Fruit fly (Drosophila melanogaster): ENCODE data around the gene Eig71Ef.
A peak's percentile ranks its signal among the peaks of the same experiment; 100 is the strongest.

Eig71Ef gene

DNA sequence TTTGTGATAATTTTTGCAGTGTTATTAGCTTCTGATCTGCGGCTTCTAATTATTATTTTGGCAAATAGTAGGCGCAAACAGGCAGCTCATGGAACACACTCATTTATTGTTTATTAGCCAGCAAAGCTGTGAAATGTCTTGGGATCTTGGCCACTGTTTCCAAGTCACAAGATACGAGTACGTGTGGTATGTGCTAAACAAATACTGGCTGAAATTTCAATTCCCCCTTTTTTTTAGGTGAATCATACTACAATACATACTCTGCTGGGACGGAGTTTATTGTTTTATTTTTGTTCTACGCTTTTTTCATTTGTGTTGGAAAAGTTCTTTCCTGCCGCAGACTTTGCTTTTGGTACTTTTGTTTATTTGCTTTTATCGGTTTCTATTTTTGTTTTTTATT, 26.1 kb downstream of the Eig71Ef start:
- TF ChIP-seq CG10669 (GFP tag; optimal IDR thresholded peaks at IDR 0.05) (no peak), fkh (GFP tag; optimal IDR thresholded peaks at IDR 0.05) (peak; percentile 73)

DNA sequence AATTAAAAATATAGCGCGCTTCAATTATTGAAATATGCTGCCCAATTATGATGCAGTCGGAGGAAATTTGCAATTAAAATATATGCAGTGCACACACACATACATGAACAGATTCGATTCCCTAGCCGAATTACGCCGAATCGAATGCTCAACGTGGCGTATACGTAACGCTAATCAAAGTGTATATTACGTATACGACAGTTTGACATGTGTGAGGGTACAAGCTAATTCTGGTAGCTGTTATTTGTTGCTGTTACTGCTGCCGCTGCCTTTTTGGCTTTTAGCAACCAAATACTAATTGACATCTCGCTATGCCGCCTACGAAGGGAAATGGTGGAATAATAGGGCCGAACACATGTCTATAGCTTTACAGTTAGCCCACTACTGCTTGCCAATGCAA, 29.9 kb downstream of the Eig71Ef start:
- TF ChIP-seq CG8119 (GFP tag; IDR thresholded peaks at IDR 0.05) = no peak
- TF ChIP-seq esn (GFP tag; optimal IDR thresholded peaks at IDR 0.05) = no peak
- TF ChIP-seq net (GFP tag; optimal IDR thresholded peaks at IDR 0.05) = no peak
- TF ChIP-seq ss (GFP tag; optimal IDR thresholded peaks at IDR 0.05) = no peak
- TF ChIP-seq spab (GFP tag; optimal IDR thresholded peaks at IDR 0.05) = no peak

DNA sequence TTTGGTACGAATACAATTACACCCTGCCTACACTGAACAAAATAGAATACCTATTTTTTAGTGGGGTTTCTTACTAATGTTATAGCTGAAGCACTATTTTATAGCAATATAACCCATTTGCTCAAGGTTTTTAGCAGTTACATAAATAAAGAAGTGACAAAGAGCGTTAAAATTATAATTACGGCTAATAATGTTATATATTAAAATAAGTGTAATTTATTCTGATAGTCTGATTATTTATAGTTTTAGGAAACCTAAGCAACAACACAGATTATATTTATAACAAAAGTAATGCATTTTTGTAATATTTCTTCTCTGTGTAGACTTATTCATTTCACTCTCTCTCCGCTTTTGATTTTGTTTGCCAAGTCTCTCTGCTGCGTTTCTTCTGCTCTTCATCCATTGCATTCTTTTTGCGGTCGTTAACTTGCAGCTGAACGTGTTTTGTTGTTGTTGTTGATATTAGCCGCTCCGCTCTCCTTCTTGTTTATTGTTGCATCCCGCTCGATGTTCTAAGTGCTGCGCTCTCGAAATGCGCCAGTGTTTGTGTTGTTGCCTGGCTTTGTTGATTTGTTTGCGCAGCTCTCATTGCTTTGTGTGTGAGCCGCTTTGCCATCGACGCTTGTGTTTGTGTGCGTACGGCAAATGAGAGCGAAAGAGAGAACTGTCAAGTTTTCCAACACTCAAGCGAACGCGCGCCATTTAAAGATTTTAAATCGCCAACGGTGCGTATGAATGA, 31.3 kb downstream of the Eig71Ef start:
- TF ChIP-seq dsx (GFP tag; optimal IDR thresholded peaks at IDR 0.05; ENCODE audit: poor library complexity, severe bottlenecking) (peak; percentile 88), CG8319 (GFP tag; optimal IDR thresholded peaks at IDR 0.05) (peak; percentile 89), Gug (GFP tag; IDR thresholded peaks at IDR 0.05) (peak; percentile 91; the same call in 1 of the 2 replicates), Lpt (GFP tag; optimal IDR thresholded peaks at IDR 0.05) (peak; percentile 95), CG31627 (GFP tag; optimal IDR thresholded peaks at IDR 0.05) (peak; percentile 93), salr (GFP tag; optimal IDR thresholded peaks at IDR 0.05) (peak; percentile 73 to 99), CG10669 (GFP tag; optimal IDR thresholded peaks at IDR 0.05) (peak; percentile 90), Sox102F (GFP tag; optimal IDR thresholded peaks at IDR 0.05) (peak; percentile 77), Eip93F (GFP tag; optimal IDR thresholded peaks at IDR 0.05) (peak; percentile 82), OdsH (GFP tag; optimal IDR thresholded peaks at IDR 0.05) (peak; percentile 97), CG10631 (GFP tag; optimal IDR thresholded peaks at IDR 0.05) (peak; percentile 98), Ets96B (tag; optimal IDR thresholded peaks at IDR 0.05) (peak; percentile 94), Eip78C (GFP tag) (peak; percentile 98), eg (GFP tag; IDR thresholded peaks at IDR 0.05) (peak; percentile 91), dac (GFP tag; optimal IDR thresholded peaks at IDR 0.05) (peak; percentile 72), fd59A (GFP tag; optimal IDR thresholded peaks at IDR 0.05) (peak; percentile 90), esn (GFP tag; optimal IDR thresholded peaks at IDR 0.05) (peak; percentile 98), CG32006 (GFP tag; optimal IDR thresholded peaks at IDR 0.05) (peak; percentile 99), CG11294 (GFP tag; IDR thresholded peaks at IDR 0.05) (peak; percentile 87), CG6854 (GFP tag; optimal IDR thresholded peaks at IDR 0.05) (peak; percentile 82), Sox14 (GFP tag; optimal IDR thresholded peaks at IDR 0.05) (peak; percentile 90), Sox15 (GFP tag; optimal IDR thresholded peaks at IDR 0.05) (peak; percentile 94), CG6163 (GFP tag; IDR thresholded peaks at IDR 0.05) (peak; percentile 88), fkh (GFP tag; optimal IDR thresholded peaks at IDR 0.05) (peak; percentile 89), CG6276 (GFP tag; optimal IDR thresholded peaks at IDR 0.05) (peak; percentile 97), lz (GFP tag; optimal IDR thresholded peaks at IDR 0.05) (peak; percentile 93), Smox (GFP tag; optimal IDR thresholded peaks at IDR 0.05) (peak; percentile 94), CG16779 (tag; optimal IDR thresholded peaks at IDR 0.05) (peak; percentile 95), CG34406 (GFP tag; optimal IDR thresholded peaks at IDR 0.05) (peak; percentile 97), Met (GFP tag; optimal IDR thresholded peaks at IDR 0.05) (peak; percentile 93), CG8632 (GFP tag; optimal IDR thresholded peaks at IDR 0.05) (peak; percentile 97), cyc (GFP tag; optimal IDR thresholded peaks at IDR 0.05) (peak; percentile 92), CG9139 (GFP tag; optimal IDR thresholded peaks at IDR 0.05) (peak; percentile 87), acj6 (GFP tag; optimal IDR thresholded peaks at IDR 0.05) (peak; percentile 98), spab (GFP tag; optimal IDR thresholded peaks at IDR 0.05) (peak; percentile 89), CG8119 (GFP tag; IDR thresholded peaks at IDR 0.05) (peak; percentile 98), Hr4 (GFP tag; optimal IDR thresholded peaks at IDR 0.05) (peak; percentile 94), CG6808 (GFP tag; optimal IDR thresholded peaks at IDR 0.05) (peak; percentile 89), pdm3 (GFP tag; optimal IDR thresholded peaks at IDR 0.05) (peak; percentile 94), CG3919 (GFP tag; optimal IDR thresholded peaks at IDR 0.05) (peak; percentile 95), Ets21C (GFP tag; optimal IDR thresholded peaks at IDR 0.05) (peak; percentile 84), vri (GFP tag; optimal IDR thresholded peaks at IDR 0.05) (peak; percentile 49), CG3032 (tag; optimal IDR thresholded peaks at IDR 0.05) (peak; percentile 95)
